Worm (Caenorhabditis elegans): ENCODE measurements around the gene Y116F11B.14.

DNA sequence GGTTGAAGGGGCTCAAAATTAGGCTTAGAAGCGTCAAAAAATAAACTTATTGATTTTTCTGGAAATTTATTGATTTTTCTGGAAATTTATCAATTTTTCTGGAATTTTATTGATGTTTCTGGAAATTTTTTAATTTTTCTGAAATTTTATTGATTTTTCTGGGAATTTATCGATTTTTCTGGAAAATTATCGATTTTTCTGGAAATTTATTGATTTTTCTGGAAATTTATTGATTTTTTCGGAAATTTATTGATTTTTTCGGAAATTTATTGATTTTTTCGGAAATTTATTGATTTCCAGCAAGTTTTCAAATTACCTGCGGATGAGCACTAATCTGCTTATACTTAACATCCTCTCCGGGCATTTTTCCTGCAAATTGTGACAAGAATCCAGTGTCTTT lies 2.6 kb downstream of the Y116F11B.14 start:
- TF ChIP-seq ceh-82 (tag; optimal IDR thresholded peaks at IDR 0.05) (no peak), nhr-25 (tag; optimal IDR thresholded peaks at IDR 0.05; ENCODE audit: borderline replicate concordance, insufficient read depth) (no peak)

Data from whole organism, L4 larva.